Fruit fly (Drosophila melanogaster): Measurements from ENCODE around the gene Ir84a.

DNA sequence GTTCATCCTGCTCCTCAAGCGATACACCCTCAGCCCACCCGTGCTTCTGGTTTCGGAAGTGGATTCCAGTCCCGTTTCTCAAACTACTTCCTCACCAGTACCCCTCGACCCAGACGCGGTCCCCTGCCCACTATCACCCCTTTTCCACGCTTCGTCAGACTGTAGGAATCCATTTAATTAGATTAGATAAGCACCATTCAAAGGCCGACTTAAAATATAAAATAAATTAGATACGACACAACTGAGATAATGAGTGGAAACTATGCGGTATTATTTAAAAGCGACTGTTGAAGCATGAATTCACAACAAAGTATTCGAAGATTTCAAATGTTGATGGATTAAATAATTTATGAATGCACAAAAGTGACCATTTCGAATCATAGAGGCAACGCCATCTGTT lies 34.7 kb downstream of the Ir84a start:
- TF ChIP-seq Gug (GFP tag; IDR thresholded peaks at IDR 0.05) = no peak
- TF ChIP-seq CG9139 (GFP tag; optimal IDR thresholded peaks at IDR 0.05) = no peak
- TF ChIP-seq CG11294 (GFP tag; IDR thresholded peaks at IDR 0.05) = no peak
- no peak for TF ChIP-seq Blimp-1 (GFP tag; optimal IDR thresholded peaks at IDR 0.05)
- TF ChIP-seq CG3919 (GFP tag; optimal IDR thresholded peaks at IDR 0.05) = no peak
- no peak for TF ChIP-seq CG15336 (GFP tag; IDR thresholded peaks at IDR 0.05)
- TF ChIP-seq salr (GFP tag; optimal IDR thresholded peaks at IDR 0.05) = no peak
- no peak for TF ChIP-seq CG31627 (GFP tag; optimal IDR thresholded peaks at IDR 0.05)
